Worm (Caenorhabditis elegans) whole organism, L3 larva: ENCODE measurements around the gene asp-15.

ENCODE experiments used
- R02D3.7 ChIP-seq: fragments of 150-350 bp; optimal IDR thresholded peaks from 2 replicates; lab custom pipeline; 2014; ENCODE audit warnings: missing biosample characterization, missing genetic modification characterization
- ZK546.5 ChIP-seq: sonication (generic microtip); optimal IDR thresholded peaks from 2 replicates; lab custom pipeline; 2017; ENCODE audit warnings: missing biosample characterization, missing genetic modification characterization
- aly-2 ChIP-seq: fragments of 150-350 bp; optimal IDR thresholded peaks from 2 replicates; lab custom pipeline; 2014; ENCODE audit warnings: missing biosample characterization, missing genetic modification characterization
- ama-1 ChIP-seq: fragments of 150-350 bp; optimal IDR thresholded peaks from 2 replicates; lab custom pipeline; 2018
- ceh-16 ChIP-seq: sonication (generic microtip); optimal IDR thresholded peaks from 2 replicates; lab custom pipeline; 2017; ENCODE audit warnings: missing biosample characterization, missing genetic modification characterization
- ceh-28 ChIP-seq: fragments of 150-350 bp; optimal IDR thresholded peaks from 2 replicates; lab custom pipeline; 2014; ENCODE audit warnings: missing biosample characterization, missing genetic modification reagents, missing genetic modification characterization
- ceh-82 ChIP-seq: fragments of 150-350 bp; optimal IDR thresholded peaks from 2 replicates; lab custom pipeline; 2014; ENCODE audit warnings: missing biosample characterization, missing genetic modification characterization
- ceh-9 ChIP-seq: sonication (generic microtip); optimal IDR thresholded peaks from 2 replicates; lab custom pipeline; 2018; ENCODE audit warnings: missing biosample characterization, missing genetic modification characterization
- daf-12 ChIP-seq: fragments of 150-350 bp; optimal IDR thresholded peaks from 2 replicates; lab custom pipeline; 2014; ENCODE audit warnings: missing biosample characterization, missing genetic modification reagents, missing genetic modification characterization
- egl-27 ChIP-seq: sonication (generic microtip); optimal IDR thresholded peaks from 4 replicates; lab custom pipeline; 2017; ENCODE audit warnings: missing biosample characterization, missing genetic modification reagents, missing genetic modification characterization
- egl-5 ChIP-seq: fragments of 150-350 bp; optimal IDR thresholded peaks from 2 replicates; lab custom pipeline; 2017; ENCODE audit warnings: missing biosample characterization, missing genetic modification reagents, missing genetic modification characterization, inconsistent platforms
- elt-1 ChIP-seq: fragments of 150-350 bp; optimal IDR thresholded peaks from 2 replicates; lab custom pipeline; 2014; ENCODE audit warnings: missing biosample characterization, missing genetic modification characterization
- elt-2 ChIP-seq: sonication (generic microtip); optimal IDR thresholded peaks from 2 replicates; lab custom pipeline; 2016; ENCODE audit warnings: missing genetic modification reagents, mild to moderate bottlenecking, missing genetic modification characterization, missing compliant biosample characterization
- elt-3 ChIP-seq, 3 experiments: fragments of 150-350 bp in 1 of 3; sonication (generic microtip) in 2 of 3; optimal IDR thresholded peaks; 2 replicates in 2 of 3; 4 replicates in 1 of 3; lab custom pipeline; 2014 to 2017; ENCODE audit warnings: missing biosample characterization in 3 of 3, missing genetic modification characterization in 3 of 3
- eor-1 ChIP-seq, 2 experiments: fragments of 150-350 bp; optimal IDR thresholded peaks; 2 replicates each; lab custom pipeline; 2014 to 2018; ENCODE audit warnings: missing biosample characterization in 2 of 2, missing genetic modification characterization in 2 of 2
- fkh-2 ChIP-seq: fragments of 150-350 bp; optimal IDR thresholded peaks from 2 replicates; lab custom pipeline; 2014; ENCODE audit warnings: missing biosample characterization, missing genetic modification reagents, missing genetic modification characterization
- fos-1 ChIP-seq: fragments of 150-350 bp; optimal IDR thresholded peaks from 2 replicates; lab custom pipeline; 2014; ENCODE audit warnings: missing biosample characterization, missing genetic modification characterization
- hmg-11 ChIP-seq: sonication (generic microtip); optimal IDR thresholded peaks from 2 replicates; lab custom pipeline; 2016; ENCODE audit warnings: missing genetic modification characterization, missing compliant biosample characterization
- lin-15B ChIP-seq: fragments of 150-350 bp; optimal IDR thresholded peaks from 2 replicates; lab custom pipeline; 2014; ENCODE audit warnings: missing biosample characterization, missing genetic modification characterization
- lsy-12 ChIP-seq: sonication (generic microtip); optimal IDR thresholded peaks from 2 replicates; lab custom pipeline; 2016; ENCODE audit warnings: mild to moderate bottlenecking, missing genetic modification characterization, missing compliant biosample characterization
- mdl-1 ChIP-seq: fragments of 150-350 bp; optimal IDR thresholded peaks from 2 replicates; lab custom pipeline; 2014; ENCODE audit warnings: missing biosample characterization, missing genetic modification characterization
- nfya-1 ChIP-seq: sonication (generic microtip); optimal IDR thresholded peaks from 2 replicates; lab custom pipeline; 2017; ENCODE audit warnings: missing genetic modification characterization, mild to moderate bottlenecking, missing compliant biosample characterization, antibody characterized with exemption, moderate library complexity; ENCODE audit not compliant: insufficient read depth
- nhr-11 ChIP-seq: fragments of 150-350 bp; optimal IDR thresholded peaks from 2 replicates; lab custom pipeline; 2014; ENCODE audit warnings: missing biosample characterization, missing genetic modification characterization
- nhr-12 ChIP-seq: fragments of 150-350 bp; optimal IDR thresholded peaks from 2 replicates; lab custom pipeline; 2014; ENCODE audit warnings: missing biosample characterization, missing genetic modification characterization
- nhr-23 ChIP-seq: fragments of 150-350 bp; optimal IDR thresholded peaks from 2 replicates; lab custom pipeline; 2014; ENCODE audit warnings: missing biosample characterization, missing genetic modification reagents, missing genetic modification characterization
- nhr-237 ChIP-seq: fragments of 150-350 bp; optimal IDR thresholded peaks from 2 replicates; lab custom pipeline; 2014; ENCODE audit warnings: missing biosample characterization, missing genetic modification characterization
- nhr-25 ChIP-seq: sonication (generic microtip); optimal IDR thresholded peaks from 2 replicates; lab custom pipeline; 2017; ENCODE audit warnings: missing biosample characterization, missing genetic modification characterization
- nhr-28 ChIP-seq: fragments of 150-350 bp; optimal IDR thresholded peaks from 2 replicates; lab custom pipeline; 2014; ENCODE audit warnings: missing biosample characterization, missing genetic modification characterization
- nhr-43 ChIP-seq: sonication (generic microtip); optimal IDR thresholded peaks from 2 replicates; lab custom pipeline; 2016; ENCODE audit warnings: mild to moderate bottlenecking, missing genetic modification characterization, missing compliant biosample characterization; ENCODE audit not compliant: poor library complexity, severe bottlenecking
- nhr-67 ChIP-seq: fragments of 150-350 bp; optimal IDR thresholded peaks from 2 replicates; lab custom pipeline; 2014; ENCODE audit warnings: missing biosample characterization, missing genetic modification characterization
- nhr-76 ChIP-seq: fragments of 150-350 bp; sonication (generic microtip); optimal IDR thresholded peaks from 5 replicates; lab custom pipeline; 2014; ENCODE audit warnings: missing biosample characterization, missing genetic modification characterization
- nhr-77 ChIP-seq: fragments of 150-350 bp; optimal IDR thresholded peaks from 2 replicates; lab custom pipeline; 2014; ENCODE audit warnings: missing biosample characterization, missing genetic modification characterization
- pha-4 ChIP-seq: fragments of 150-350 bp; optimal IDR thresholded peaks from 2 replicates; lab custom pipeline; 2014; ENCODE audit warnings: missing biosample characterization, missing genetic modification reagents, missing genetic modification characterization
- pqm-1 ChIP-seq: fragments of 150-350 bp; optimal IDR thresholded peaks from 2 replicates; lab custom pipeline; 2017; ENCODE audit warnings: missing biosample characterization, missing genetic modification characterization, inconsistent platforms
- sea-2 ChIP-seq: fragments of 150-350 bp; sonication (generic microtip); optimal IDR thresholded peaks from 4 replicates; lab custom pipeline; 2014; ENCODE audit warnings: missing biosample characterization, missing genetic modification reagents, missing genetic modification characterization
- skn-1 ChIP-seq: fragments of 150-350 bp; optimal IDR thresholded peaks from 2 replicates; lab custom pipeline; 2014; ENCODE audit warnings: missing biosample characterization, missing genetic modification characterization
- snpc-4 ChIP-seq: fragments of 150-350 bp; optimal IDR thresholded peaks from 2 replicates; lab custom pipeline; 2014; ENCODE audit warnings: missing biosample characterization, missing genetic modification characterization
- unc-39 ChIP-seq: sonication (generic microtip); optimal IDR thresholded peaks from 4 replicates; lab custom pipeline; 2017; ENCODE audit warnings: missing biosample characterization, missing genetic modification characterization
- unc-62 ChIP-seq: fragments of 150-350 bp; sonication (generic microtip); optimal IDR thresholded peaks from 4 replicates; lab custom pipeline; 2014; ENCODE audit warnings: missing biosample characterization, missing genetic modification reagents, missing genetic modification characterization
- zag-1 ChIP-seq: fragments of 150-350 bp; optimal IDR thresholded peaks from 2 replicates; lab custom pipeline; 2014; ENCODE audit warnings: missing biosample characterization, missing genetic modification characterization
- ztf-11 ChIP-seq: fragments of 150-350 bp; optimal IDR thresholded peaks from 2 replicates; lab custom pipeline; 2014; ENCODE audit warnings: missing biosample characterization, missing genetic modification characterization

Gene asp-15

ce11 chrV:19063326-19063725 is 18.7 kb upstream of the asp-15 start:
- TF ChIP-seq egl-5 (tag; lab: Kevin White, UChicago) = no peak
- no peak for TF ChIP-seq sea-2
- peak; percentile 72 for TF ChIP-seq ceh-28 (tag; lab: Kevin White, UChicago)
- no peak for TF ChIP-seq fos-1 (tag; lab: Kevin White, UChicago)
- TF ChIP-seq elt-3 (tag; optimal IDR thresholded peaks at IDR 0.05; lab: Kevin White, UChicago) = no peak
- TF ChIP-seq nhr-11 (tag; lab: Kevin White, UChicago) = no peak
- TF ChIP-seq nhr-237 (tag; lab: Kevin White, UChicago) = no peak
- no peak for TF ChIP-seq fkh-2 (tag; lab: Kevin White, UChicago)

ce11 chrV:19059873-19060272 is 15.2 kb upstream of the asp-15 start, which contains the start of gene twk-46:
twk-46 (plus strand) TSS chrV:19060173.
- no peak for TF ChIP-seq ceh-9 (tag; lab: Kevin White, UChicago)

ce11 chrV:19058086-19058485 is 13.4 kb upstream of the asp-15 start:
- TF ChIP-seq skn-1 (tag; lab: Kevin White, UChicago) (no peak), ceh-9 (tag; lab: Kevin White, UChicago) (no peak), nhr-11 (tag; lab: Kevin White, UChicago) (no peak), elt-1 (tag; lab: Kevin White, UChicago) (no peak), elt-3 (tag; optimal IDR thresholded peaks at IDR 0.05; lab: Kevin White, UChicago) (no peak), nhr-77 (tag; lab: Kevin White, UChicago) (no peak), unc-39 (no peak), ZK546.5 (no peak), pqm-1 (tag; lab: Kevin White, UChicago) (no peak), pha-4 (tag; lab: Kevin White, UChicago) (no peak), mdl-1 (tag; lab: Kevin White, UChicago) (no peak), fkh-2 (tag; lab: Kevin White, UChicago) (no peak), nhr-23 (no peak), nhr-25 (tag; lab: Kevin White, UChicago) (no peak), lin-15B (no peak)

ce11 chrV:19057602-19058001 is 12.9 kb upstream of the asp-15 start:
- TF ChIP-seq ama-1 = no peak
- no peak for TF ChIP-seq sea-2
- no peak for TF ChIP-seq ceh-82 (tag; lab: Kevin White, UChicago)
- TF ChIP-seq fos-1 (tag; lab: Kevin White, UChicago) = no peak
- TF ChIP-seq unc-62 (GFP tag; lab: Kevin White, UChicago) = no peak
- TF ChIP-seq egl-27 (tag; lab: Kevin White, UChicago) = no peak
- TF ChIP-seq pha-4 (tag; lab: Kevin White, UChicago) = no peak
- no peak for TF ChIP-seq elt-1 (tag; lab: Kevin White, UChicago)

DNA sequence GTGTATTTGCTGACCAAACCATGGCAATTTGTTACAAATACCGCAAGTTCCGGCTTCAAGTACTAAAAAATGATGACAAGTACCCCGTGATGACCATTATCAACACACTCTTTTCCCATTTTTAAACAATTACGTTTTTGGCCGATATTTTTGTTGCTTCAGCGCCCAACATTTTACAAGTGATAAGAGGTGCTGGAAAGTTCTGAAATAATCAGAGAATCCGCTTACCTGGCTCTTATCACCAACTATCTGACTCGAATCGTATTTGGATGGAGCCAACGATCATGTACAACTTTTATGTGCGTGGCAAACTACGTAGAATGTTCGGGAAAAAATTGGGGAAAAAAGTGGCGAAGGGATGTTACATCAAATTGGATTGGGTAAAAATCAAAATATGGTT is 8.6 kb upstream of the asp-15 start:
- TF ChIP-seq elt-2 (tag; lab: Kevin White, UChicago) = peak; percentile 98
- no peak for TF ChIP-seq mdl-1 (tag; lab: Kevin White, UChicago)
- TF ChIP-seq hmg-11 (tag; lab: Kevin White, UChicago) = no peak
- no peak for TF ChIP-seq lin-15B
- TF ChIP-seq snpc-4 (tag; lab: Kevin White, UChicago) = no peak
- TF ChIP-seq ceh-9 (tag; lab: Kevin White, UChicago) = no peak
- no peak for TF ChIP-seq nhr-77 (tag; lab: Kevin White, UChicago)
- no peak for TF ChIP-seq nhr-237 (tag; lab: Kevin White, UChicago)
- TF ChIP-seq nfya-1 (tag; lab: Kevin White, UChicago) = no peak
- no peak for TF ChIP-seq ztf-11 (tag; lab: Kevin White, UChicago)
- no peak for TF ChIP-seq unc-62 (GFP tag; lab: Kevin White, UChicago)
- no peak for TF ChIP-seq nhr-25 (tag; lab: Kevin White, UChicago)
- peak; percentile 28 for TF ChIP-seq pha-4 (tag; lab: Kevin White, UChicago)
- TF ChIP-seq elt-3 (tag; optimal IDR thresholded peaks at IDR 0.05; lab: Kevin White, UChicago) = no peak
- no peak for TF ChIP-seq egl-5 (tag; lab: Kevin White, UChicago)
- TF ChIP-seq pqm-1 (tag; lab: Kevin White, UChicago) = peak; percentile 96
- TF ChIP-seq ceh-82 (tag; lab: Kevin White, UChicago) = no peak
- TF ChIP-seq nhr-12 = no peak
- TF ChIP-seq egl-27 (tag; lab: Kevin White, UChicago) = no peak
- TF ChIP-seq unc-39 = no peak
- TF ChIP-seq lsy-12 (tag; lab: Kevin White, UChicago) = peak; percentile 7
- TF ChIP-seq fos-1 (tag; lab: Kevin White, UChicago) = no peak
- TF ChIP-seq daf-12 (tag; lab: Kevin White, UChicago) = no peak
- no peak for TF ChIP-seq ceh-16
- no peak for TF ChIP-seq nhr-11 (tag; lab: Kevin White, UChicago)
- no peak for TF ChIP-seq nhr-76 (tag; lab: Kevin White, UChicago)
- no peak for TF ChIP-seq ama-1
- TF ChIP-seq nhr-28 = no peak
- no peak for TF ChIP-seq elt-1 (tag; lab: Kevin White, UChicago)
- TF ChIP-seq zag-1 (tag; lab: Kevin White, UChicago) = no peak
- no peak for TF ChIP-seq fkh-2 (tag; lab: Kevin White, UChicago)
- no peak for TF ChIP-seq R02D3.7 (tag; lab: Kevin White, UChicago)
- TF ChIP-seq sea-2 = no peak
- no peak for TF ChIP-seq nhr-43 (tag; lab: Kevin White, UChicago)
- TF ChIP-seq skn-1 (tag; lab: Kevin White, UChicago) = peak; percentile 1
- no peak for TF ChIP-seq ZK546.5
- TF ChIP-seq eor-1 (tag; optimal IDR thresholded peaks at IDR 0.05; lab: Kevin White, UChicago) = no peak
- no peak for TF ChIP-seq nhr-23
- no peak for TF ChIP-seq nhr-67 (tag; lab: Kevin White, UChicago)
- TF ChIP-seq aly-2 (tag; lab: Kevin White, UChicago) = no peak
